Worm (Caenorhabditis elegans) whole organism, L4 larva: ENCODE measurements around the gene ceh-40.

Experiments used
- Y105C5A.15 ChIP-seq: fragments of 200-800 bp; sonication (Bioruptor generic); IDR thresholded peaks from 2 replicates; pipeline ENCODE4 v1.3.6; 2022; ENCODE audit warnings: missing genetic modification characterization, missing compliant biosample characterization
- Y48G9A.11 ChIP-seq: fragments of 200-800 bp; sonication (Bioruptor generic); IDR thresholded peaks from 2 replicates; pipeline ENCODE4 v1.3.6; 2022; ENCODE audit warnings: missing genetic modification reagents, missing genetic modification characterization, missing compliant biosample characterization
- ZK337.2 ChIP-seq: fragments of 200-800 bp; sonication (Bioruptor generic); IDR thresholded peaks from 2 replicates; pipeline ENCODE4 v1.3.6; 2022; ENCODE audit warnings: missing genetic modification reagents, missing genetic modification characterization, missing compliant biosample characterization
- ZK546.5 ChIP-seq, 2 experiments: sonication (generic microtip); optimal IDR thresholded peaks; 2 replicates each; lab custom pipeline; 2017; ENCODE audit warnings: missing biosample characterization in 2 of 2, missing genetic modification characterization in 2 of 2
- aha-1 ChIP-seq: fragments of 150-350 bp; peaks from one replicate; lab custom pipeline; 2014; ENCODE audit warnings: missing biosample characterization, missing genetic modification characterization
- aly-2 ChIP-seq: sonication (generic microtip); optimal IDR thresholded peaks from 2 replicates; lab custom pipeline; 2018; ENCODE audit warnings: missing biosample characterization, missing genetic modification characterization
- arid-1 ChIP-seq: fragments of 200-800 bp; sonication (Bioruptor generic); conservative IDR thresholded peaks from 2 replicates; pipeline ENCODE4 v1.3.6; 2022; ENCODE audit warnings: missing genetic modification reagents, missing genetic modification characterization, missing compliant biosample characterization
- attf-4 ChIP-seq: sonication (generic microtip); optimal IDR thresholded peaks from 3 replicates; lab custom pipeline; 2017; ENCODE audit warnings: missing biosample characterization, missing genetic modification characterization
- ceh-32 ChIP-seq: sonication (generic microtip); optimal IDR thresholded peaks from 2 replicates; lab custom pipeline; 2016; ENCODE audit warnings: mild to moderate bottlenecking, missing genetic modification characterization, missing compliant biosample characterization; ENCODE audit not compliant: poor library complexity
- ceh-44 ChIP-seq: fragments of 200-800 bp; sonication (Bioruptor generic); IDR thresholded peaks from 2 replicates; pipeline ENCODE4 v1.3.6; 2022; ENCODE audit warnings: missing genetic modification reagents, missing genetic modification characterization, missing compliant biosample characterization
- ceh-62 ChIP-seq: sonication (generic microtip); optimal IDR thresholded peaks from 2 replicates; lab custom pipeline; 2017; ENCODE audit warnings: missing biosample characterization, missing genetic modification characterization
- ceh-82 ChIP-seq: sonication (generic microtip); optimal IDR thresholded peaks from 2 replicates; lab custom pipeline; 2017; ENCODE audit warnings: missing biosample characterization, missing genetic modification characterization
- daf-19 ChIP-seq: fragments of 200-800 bp; sonication (Bioruptor generic); conservative IDR thresholded peaks from 2 replicates; pipeline ENCODE4 v1.3.6; 2022; ENCODE audit warnings: missing genetic modification characterization, missing compliant biosample characterization
- daf-8 ChIP-seq: fragments of 200-800 bp; sonication (Bioruptor generic); IDR thresholded peaks from 2 replicates; pipeline ENCODE4 v1.3.6; 2022; ENCODE audit warnings: missing genetic modification characterization, missing compliant biosample characterization
- dmd-8 ChIP-seq: fragments of 200-800 bp; sonication (Bioruptor generic); IDR thresholded peaks from 2 replicates; pipeline ENCODE4 v1.3.6; 2022; ENCODE audit warnings: missing genetic modification characterization, missing compliant biosample characterization
- duxl-1 ChIP-seq: sonication (generic microtip); optimal IDR thresholded peaks from 2 replicates; lab custom pipeline; 2016; ENCODE audit warnings: mild to moderate bottlenecking, missing genetic modification characterization, moderate library complexity, missing compliant biosample characterization; ENCODE audit not compliant: poor library complexity
- dve-1 ChIP-seq: sonication (generic microtip); optimal IDR thresholded peaks from 2 replicates; lab custom pipeline; 2017; ENCODE audit warnings: antibody characterized with exemption, mild to moderate bottlenecking, missing genetic modification characterization, missing compliant biosample characterization; ENCODE audit not compliant: insufficient read depth
- egl-27 ChIP-seq: sonication (generic microtip); optimal IDR thresholded peaks from 3 replicates; lab custom pipeline; 2017; ENCODE audit warnings: missing biosample characterization, missing genetic modification reagents, missing genetic modification characterization
- hlh-11 ChIP-seq: fragments of 200-800 bp; sonication (Bioruptor generic); optimal IDR thresholded peaks from 2 replicates; lab custom pipeline; 2018; ENCODE audit warnings: mild to moderate bottlenecking, missing genetic modification characterization, missing compliant biosample characterization
- lin-29 ChIP-seq: fragments of 200-800 bp; sonication (Bioruptor generic); IDR thresholded peaks from 2 replicates; pipeline ENCODE4 v1.3.6; 2022; ENCODE audit warnings: missing genetic modification reagents, missing genetic modification characterization, missing compliant biosample characterization
- madf-5 ChIP-seq, 2 experiments: fragments of 200-800 bp; sonication (Bioruptor generic); IDR thresholded peaks; 2 replicates each; pipeline ENCODE4 v1.3.6; 2022; ENCODE audit warnings: missing compliant biosample characterization in 2 of 2, missing genetic modification characterization in 2 of 2
- mxl-3 ChIP-seq: fragments of 200-800 bp; sonication (Bioruptor generic); optimal IDR thresholded peaks from 2 replicates; lab custom pipeline; 2018; ENCODE audit warnings: mild to moderate bottlenecking, missing genetic modification characterization, missing compliant biosample characterization
- nhr-10 ChIP-seq: fragments of 150-350 bp; optimal IDR thresholded peaks from 2 replicates; lab custom pipeline; 2014; ENCODE audit warnings: missing biosample characterization, missing genetic modification characterization
- nhr-111 ChIP-seq: fragments of 200-800 bp; sonication (Bioruptor generic); optimal IDR thresholded peaks from 2 replicates; lab custom pipeline; 2018; ENCODE audit warnings: mild to moderate bottlenecking, missing genetic modification characterization, missing compliant biosample characterization
- nhr-28 ChIP-seq: fragments of 150-350 bp; optimal IDR thresholded peaks from 2 replicates; lab custom pipeline; 2014; ENCODE audit warnings: missing biosample characterization, missing genetic modification characterization
- nhr-41 ChIP-seq: fragments of 200-800 bp; sonication (Bioruptor generic); IDR thresholded peaks from 2 replicates; pipeline ENCODE4 v1.3.6; 2022; ENCODE audit warnings: missing genetic modification reagents, missing genetic modification characterization, missing compliant biosample characterization
- nhr-48 ChIP-seq: sonication (generic microtip); optimal IDR thresholded peaks from 2 replicates; lab custom pipeline; 2016; ENCODE audit warnings: mild to moderate bottlenecking, missing genetic modification characterization, missing compliant biosample characterization
- nhr-76 ChIP-seq: fragments of 150-350 bp; optimal IDR thresholded peaks from 2 replicates; lab custom pipeline; 2014; ENCODE audit warnings: missing biosample characterization, missing genetic modification characterization
- saeg-2 ChIP-seq: fragments of 200-800 bp; sonication (Bioruptor generic); IDR thresholded peaks from 2 replicates; pipeline ENCODE4 v1.3.6; 2022; ENCODE audit warnings: missing genetic modification reagents, missing genetic modification characterization, missing compliant biosample characterization
- set-16 ChIP-seq: fragments of 200-800 bp; sonication (Bioruptor generic); IDR thresholded peaks from 2 replicates; pipeline ENCODE4 v1.3.6; 2022; ENCODE audit warnings: missing genetic modification reagents, missing genetic modification characterization, missing compliant biosample characterization
- skn-1 ChIP-seq: fragments of 150-350 bp; optimal IDR thresholded peaks from 2 replicates; lab custom pipeline; 2014; ENCODE audit warnings: missing biosample characterization, missing genetic modification characterization
- snpc-1.2 ChIP-seq: fragments of 200-800 bp; sonication (Bioruptor generic); IDR thresholded peaks from 2 replicates; pipeline ENCODE4 v1.3.6; 2022; ENCODE audit warnings: missing genetic modification reagents, missing genetic modification characterization, missing compliant biosample characterization
- spr-1 ChIP-seq: sonication (generic microtip); optimal IDR thresholded peaks from 2 replicates; lab custom pipeline; 2016; ENCODE audit warnings: mild to moderate bottlenecking, missing genetic modification characterization, missing compliant biosample characterization
- spr-3 ChIP-seq: fragments of 200-800 bp; sonication (Bioruptor generic); optimal IDR thresholded peaks from 2 replicates; lab custom pipeline; 2018; ENCODE audit warnings: mild to moderate bottlenecking, missing genetic modification characterization, missing compliant biosample characterization
- tag-97 ChIP-seq: fragments of 200-800 bp; sonication (Bioruptor generic); IDR thresholded peaks from 2 replicates; pipeline ENCODE4 v1.3.6; 2022; ENCODE audit warnings: missing genetic modification characterization, missing compliant biosample characterization
- tra-1 ChIP-seq: fragments of 200-800 bp; sonication (Bioruptor generic); IDR thresholded peaks from 2 replicates; pipeline ENCODE4 v1.3.6; 2022; ENCODE audit warnings: missing genetic modification reagents, missing genetic modification characterization, missing compliant biosample characterization
- unc-130 ChIP-seq: sonication (generic microtip); optimal IDR thresholded peaks from 2 replicates; lab custom pipeline; 2016; ENCODE audit warnings: missing genetic modification reagents, missing genetic modification characterization, missing compliant biosample characterization
- unc-39 ChIP-seq: sonication (generic microtip); optimal IDR thresholded peaks from 2 replicates; lab custom pipeline; 2017; ENCODE audit warnings: missing biosample characterization, missing genetic modification characterization
- unc-62 ChIP-seq, 3 experiments: fragments of 150-350 bp in 1 of 3; sonication (generic microtip); optimal IDR thresholded peaks in 2 of 3; peaks in 1 of 3; 1 replicate in 1 of 3; 2 replicates in 2 of 3; lab custom pipeline; 2014 to 2017; ENCODE audit warnings: missing biosample characterization in 3 of 3, missing genetic modification characterization in 3 of 3, missing genetic modification reagents in 3 of 3, missing genotype in 1 of 3
- vab-7 ChIP-seq: fragments of 200-800 bp; sonication (Bioruptor generic); IDR thresholded peaks from 2 replicates; pipeline ENCODE4 v1.3.6; 2022; ENCODE audit warnings: missing genetic modification reagents, missing genetic modification characterization, missing compliant biosample characterization
- zfp-3 ChIP-seq: fragments of 200-800 bp; sonication (Bioruptor generic); conservative IDR thresholded peaks from 2 replicates; pipeline ENCODE4 v1.3.6; 2022; ENCODE audit warnings: missing genetic modification reagents, missing genetic modification characterization, missing compliant biosample characterization
- zip-11 ChIP-seq: fragments of 200-800 bp; sonication (Bioruptor generic); IDR thresholded peaks from 2 replicates; pipeline ENCODE4 v1.3.6; 2022; ENCODE audit warnings: missing genetic modification characterization, missing compliant biosample characterization
- zip-2 ChIP-seq: fragments of 150-350 bp; optimal IDR thresholded peaks from 2 replicates; lab custom pipeline; 2014; ENCODE audit warnings: missing biosample characterization, missing genetic modification characterization

Gene ceh-40

ce11 chrX:12328676-12329075 is 8.1 kb upstream of the ceh-40 start, which contains the start of gene srd-45:
srd-45 (plus strand) TSS chrX:12328976.
- TF ChIP-seq dmd-8 (GFP tag; lab: Robert Waterston, UW), result no peak
- no peak for TF ChIP-seq nhr-76
- TF ChIP-seq unc-62 (GFP tag; optimal IDR thresholded peaks at IDR 0.05 in 1 of 2; lab: Kevin White, UChicago), result peak in 1 of 2 experiments; percentile 7
- no peak for TF ChIP-seq unc-62 (tag; optimal IDR thresholded peaks at IDR 0.05; lab: Kevin White, UChicago)
- TF ChIP-seq madf-5 (GFP tag; IDR thresholded peaks at IDR 0.05; lab: Robert Waterston, UW), result no peak
- TF ChIP-seq zip-11 (GFP tag; lab: Robert Waterston, UW), result no peak
- no peak for TF ChIP-seq unc-39
- no peak for TF ChIP-seq dve-1 (tag; lab: Kevin White, UChicago)

ce11 chrX:12326424-12326823 is 5.8 kb upstream of the ceh-40 start, which contains the start of gene srd-41:
srd-41 (plus strand) TSS chrX:12326724.
- TF ChIP-seq zfp-3 (GFP tag; lab: Robert Waterston, UW) (no peak), ceh-32 (no peak)

DNA sequence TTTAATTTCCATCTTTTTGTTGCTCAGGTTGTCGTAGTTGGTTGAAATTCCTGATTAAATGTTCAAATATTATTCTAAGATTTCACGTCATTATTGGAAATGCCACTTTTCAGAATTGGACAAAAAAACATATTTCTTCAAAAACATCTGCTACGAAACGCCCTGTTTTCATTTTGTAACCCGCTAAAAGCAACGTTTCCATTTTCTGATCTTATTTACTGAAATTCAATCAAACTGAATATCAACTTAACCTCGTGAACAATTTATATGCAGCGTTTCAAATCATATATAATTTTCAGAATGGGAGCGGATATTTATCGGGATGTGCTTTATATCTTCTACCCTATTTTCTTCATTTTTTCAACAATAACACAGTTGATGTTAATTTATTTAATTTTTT is 2.9 kb upstream of the ceh-40 start, which contains the start of gene srd-40:
srd-40 (plus strand) TSS at position 301 of the 400 bp plus-strand sequence.
- TF ChIP-seq saeg-2, result no peak
- no peak for TF ChIP-seq Y105C5A.15 (GFP tag; lab: Robert Waterston, UW)
- TF ChIP-seq duxl-1 (tag; lab: Kevin White, UChicago), result no peak
- no peak for TF ChIP-seq tra-1
- TF ChIP-seq vab-7 (GFP tag; lab: Robert Waterston, UW), result no peak
- no peak for TF ChIP-seq ceh-82 (tag; lab: Kevin White, UChicago)
- TF ChIP-seq nhr-10 (tag; lab: Kevin White, UChicago), result no peak
- no peak for TF ChIP-seq daf-19
- no peak for TF ChIP-seq unc-62 (GFP tag; optimal IDR thresholded peaks at IDR 0.05 in 1 of 2; lab: Kevin White, UChicago)
- TF ChIP-seq unc-62 (tag; optimal IDR thresholded peaks at IDR 0.05; lab: Kevin White, UChicago), result no peak
- TF ChIP-seq ZK337.2 (GFP tag; lab: Robert Waterston, UW), result no peak
- TF ChIP-seq spr-1, result no peak
- no peak for TF ChIP-seq attf-4 (tag; lab: Kevin White, UChicago)
- no peak for TF ChIP-seq nhr-41 (GFP tag; lab: Robert Waterston, UW)
- no peak for TF ChIP-seq lin-29 (GFP tag; lab: Robert Waterston, UW)
- no peak for TF ChIP-seq mxl-3 (GFP tag; lab: Kevin White, UChicago)

ce11 chrX:12321357-12321756 is 780 bp upstream of the ceh-40 start, which contains the start of gene F17A2.13:
F17A2.13 (plus strand) TSS chrX:12321657.
- TF ChIP-seq spr-3 (no peak), zip-2 (tag; lab: Kevin White, UChicago) (no peak), aha-1 (tag; lab: Kevin White, UChicago) (no peak), skn-1 (tag; lab: Kevin White, UChicago) (no peak)
- TF ChIP-seq, all 104 proteins: peak for 0

DNA sequence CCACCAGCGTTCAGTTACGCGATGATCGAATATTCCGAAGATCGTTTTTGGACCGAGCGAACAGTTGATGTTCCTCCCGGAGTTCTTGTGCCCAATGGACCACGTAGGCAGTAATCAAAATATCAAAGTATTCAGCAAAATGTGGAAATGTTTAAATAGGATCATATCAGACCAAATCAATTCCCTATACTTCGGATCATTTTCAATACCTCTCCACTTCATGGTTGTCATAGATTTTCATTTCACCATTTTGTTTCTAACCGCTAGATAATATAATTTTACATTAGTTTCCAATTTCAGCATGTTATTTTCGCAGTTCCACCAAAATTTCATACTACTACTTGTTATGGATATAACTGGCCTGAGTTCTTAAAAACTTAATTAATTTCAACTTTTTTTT is 3.0 kb downstream of the ceh-40 start:
- TF ChIP-seq unc-130 (no peak), ceh-62 (no peak), unc-62 (GFP tag; optimal IDR thresholded peaks at IDR 0.05 in 1 of 2; lab: Kevin White, UChicago) (peak in 1 of 2 experiments; percentile 91), unc-62 (tag; optimal IDR thresholded peaks at IDR 0.05; lab: Kevin White, UChicago) (no peak), egl-27 (tag; lab: Kevin White, UChicago) (no peak), nhr-48 (tag; lab: Kevin White, UChicago) (no peak)
- TF ChIP-seq, all 104 proteins: peak for 1

DNA sequence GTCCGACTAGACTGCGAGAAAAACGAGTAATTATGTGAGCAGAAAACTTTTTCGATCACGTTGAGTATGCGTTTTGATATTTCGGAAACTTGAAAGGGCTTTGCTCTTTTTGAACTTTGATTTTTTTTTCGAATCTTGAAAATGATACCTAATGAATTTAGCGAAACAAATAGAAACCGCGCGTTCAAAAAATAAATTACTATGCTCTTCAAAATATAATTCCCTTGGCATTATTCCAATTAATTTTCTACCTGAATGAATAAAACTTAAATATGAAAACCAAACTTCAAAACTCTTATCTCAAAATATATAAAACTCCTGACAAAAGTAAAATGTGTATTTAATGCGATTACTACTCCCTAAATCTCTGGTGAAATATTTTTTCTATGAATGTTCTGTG is 5.3 kb downstream of the ceh-40 start, which contains the start of gene xtr-2:
xtr-2 (plus strand) TSS at position 301 of the 400 bp plus-strand sequence.
- TF ChIP-seq ceh-44 (no peak), mxl-3 (GFP tag; lab: Kevin White, UChicago) (no peak), nhr-111 (GFP tag; lab: Kevin White, UChicago) (no peak), nhr-48 (tag; lab: Kevin White, UChicago) (no peak), daf-8 (GFP tag; lab: Robert Waterston, UW) (no peak), arid-1 (no peak), zip-11 (GFP tag; lab: Robert Waterston, UW) (no peak), tag-97 (no peak), nhr-28 (tag; lab: Kevin White, UChicago) (no peak), Y48G9A.11 (no peak), aly-2 (tag; lab: Kevin White, UChicago) (no peak), set-16 (GFP tag; lab: Robert Waterston, UW) (no peak), hlh-11 (no peak), snpc-1.2 (GFP tag; lab: Robert Waterston, UW) (no peak), ZK546.5 (tag; optimal IDR thresholded peaks at IDR 0.05; lab: Kevin White, UChicago) (no peak)
